Fruit fly (Drosophila melanogaster): Measurements from ENCODE around the gene Cubn.

The Cubn gene

DNA sequence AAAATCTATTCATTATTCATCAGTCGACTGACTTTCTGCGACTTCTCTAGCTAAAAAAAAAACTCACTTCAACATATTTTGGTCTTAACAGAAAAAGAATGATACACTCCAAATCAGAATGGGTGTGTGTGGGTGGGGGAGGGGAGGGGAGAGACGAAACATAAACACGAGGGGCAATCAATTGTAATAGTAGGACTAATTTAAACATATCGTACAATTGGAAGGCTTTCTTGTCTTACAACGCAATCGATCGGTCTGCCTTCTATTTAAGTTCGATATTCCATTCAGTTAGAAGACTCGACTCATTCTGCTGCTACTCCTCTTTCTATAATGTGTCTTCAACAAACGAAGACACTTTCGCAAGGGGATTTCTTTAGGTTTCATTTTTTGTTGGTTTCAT is 19.9 kb downstream of the Cubn start:
- no peak for TF ChIP-seq CG12768 (GFP tag; optimal IDR thresholded peaks at IDR 0.05)
- peak; percentile 53 for TF ChIP-seq tj (GFP tag; optimal IDR thresholded peaks at IDR 0.05)

DNA sequence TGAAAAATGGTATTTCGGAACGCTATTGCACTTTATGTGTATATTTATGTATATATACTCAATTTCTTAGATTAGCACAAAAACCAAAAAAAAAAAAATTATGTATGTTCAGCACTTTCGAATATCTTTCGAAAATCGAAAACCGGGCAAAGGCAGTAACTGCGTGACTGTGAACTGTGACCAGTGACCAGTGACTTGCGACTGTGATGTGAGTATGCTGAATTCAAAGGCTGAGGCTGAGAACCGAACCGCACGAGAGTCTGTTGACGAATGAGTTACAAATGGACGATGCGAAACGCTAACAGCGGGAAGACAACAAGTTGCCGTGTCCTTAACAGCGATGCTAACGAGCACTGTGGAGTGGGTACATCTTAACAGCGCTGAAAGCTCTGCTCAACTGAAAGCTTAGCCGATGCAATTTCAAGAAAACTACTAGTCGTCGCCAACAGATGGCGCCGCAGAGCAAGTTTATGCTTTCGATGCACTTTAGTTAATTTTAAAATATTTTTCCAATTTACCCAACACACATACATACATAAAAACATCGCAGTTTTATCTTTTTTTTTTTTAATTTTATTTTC is 20.5 kb downstream of the Cubn start, which contains the start of gene CG32700:
Gene CG32700, minus strand, starts transcription at position 274 of the 581 bp plus-strand sequence.
- peak; percentile 85 for TF ChIP-seq tj (GFP tag; optimal IDR thresholded peaks at IDR 0.05)
- TF ChIP-seq Mnt (GFP tag; optimal IDR thresholded peaks at IDR 0.05): no peak
- TF ChIP-seq bab1 (GFP tag; optimal IDR thresholded peaks at IDR 0.05): peak; percentile 0
- peak; percentile 16 for TF ChIP-seq CG7101 (tag; optimal IDR thresholded peaks at IDR 0.05)

DNA sequence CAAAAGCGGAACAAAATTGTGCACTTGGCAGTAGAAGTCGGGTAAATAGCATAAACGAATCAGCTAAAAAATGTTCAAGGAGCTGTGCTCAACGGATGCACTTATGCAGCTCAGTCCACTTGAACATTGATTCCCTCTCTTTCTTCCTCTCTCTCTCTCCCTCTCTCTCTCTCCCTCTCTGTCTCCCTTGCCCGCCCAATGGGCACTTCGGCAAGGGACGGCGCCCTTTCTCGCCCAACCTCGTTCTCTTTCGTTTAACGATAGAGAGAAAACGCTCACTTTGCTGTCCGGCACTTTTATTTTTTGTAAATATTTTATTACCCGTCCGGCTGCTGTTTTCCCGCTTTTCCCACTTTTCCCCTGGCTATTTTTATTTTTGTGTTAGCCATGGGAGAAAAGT is 26.7 kb downstream of the Cubn start:
- no peak for TF ChIP-seq ovo (GFP tag; optimal IDR thresholded peaks at IDR 0.05)
- TF ChIP-seq tj (GFP tag; optimal IDR thresholded peaks at IDR 0.05): no peak
- TF ChIP-seq CG11617 (GFP tag; optimal IDR thresholded peaks at IDR 0.05): no peak
- TF ChIP-seq cic (GFP tag; optimal IDR thresholded peaks at IDR 0.05): no peak
- TF ChIP-seq pad (GFP tag; optimal IDR thresholded peaks at IDR 0.05): no peak
- TF ChIP-seq toe (GFP tag; optimal IDR thresholded peaks at IDR 0.05): no peak
- TF ChIP-seq bab1 (GFP tag; optimal IDR thresholded peaks at IDR 0.05): no peak

DNA sequence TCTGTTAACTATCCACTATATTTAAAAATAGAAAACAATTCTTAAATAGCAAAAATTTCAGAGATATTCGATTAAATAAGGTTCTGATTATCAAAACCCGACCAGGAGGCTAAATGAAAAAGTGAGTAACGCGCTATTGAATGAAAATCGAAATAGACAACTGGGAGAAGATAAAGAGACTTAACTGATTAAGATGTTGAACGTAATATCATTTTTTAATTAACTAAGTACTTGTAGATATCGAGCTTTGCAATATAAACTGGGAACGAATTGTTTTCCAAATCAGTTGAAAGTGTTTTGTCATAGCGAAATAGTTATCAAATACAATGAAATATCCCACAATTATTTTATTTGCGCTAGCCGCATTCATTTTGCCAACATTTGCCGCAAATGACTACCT is 37.6 kb downstream of the Cubn start, which contains the start of gene CG34026:
Gene CG34026, plus strand, starts transcription at position 301 of the 400 bp plus-strand sequence.
- no peak for TF ChIP-seq CG7045 (GFP tag; optimal IDR thresholded peaks at IDR 0.05)
- no peak for TF ChIP-seq CG7101 (tag; optimal IDR thresholded peaks at IDR 0.05)
- TF ChIP-seq cic (GFP tag; optimal IDR thresholded peaks at IDR 0.05): no peak
- TF ChIP-seq tj (GFP tag; optimal IDR thresholded peaks at IDR 0.05): no peak
- TF ChIP-seq bab1 (GFP tag; optimal IDR thresholded peaks at IDR 0.05): no peak
- no peak for TF ChIP-seq Hr96 (GFP tag; optimal IDR thresholded peaks at IDR 0.05)
- TF ChIP-seq CG12768 (GFP tag; optimal IDR thresholded peaks at IDR 0.05): no peak
- TF ChIP-seq pad (GFP tag; optimal IDR thresholded peaks at IDR 0.05): no peak
- no peak for TF ChIP-seq Clk (GFP tag; optimal IDR thresholded peaks at IDR 0.05)
- TF ChIP-seq kay (GFP tag; ENCODE audit: borderline replicate concordance): no peak
- TF ChIP-seq CG14711 (tag; optimal IDR thresholded peaks at IDR 0.05): no peak
- no peak for TF ChIP-seq CG1620 (GFP tag; optimal IDR thresholded peaks at IDR 0.05)
- TF ChIP-seq CG11617 (GFP tag; optimal IDR thresholded peaks at IDR 0.05): no peak
- no peak for TF ChIP-seq ovo (GFP tag; optimal IDR thresholded peaks at IDR 0.05)
- TF ChIP-seq cnc (optimal IDR thresholded peaks at IDR 0.05): no peak
- no peak for TF ChIP-seq CG33017 (tag; optimal IDR thresholded peaks at IDR 0.05)
- TF ChIP-seq toe (GFP tag; optimal IDR thresholded peaks at IDR 0.05): no peak

DNA sequence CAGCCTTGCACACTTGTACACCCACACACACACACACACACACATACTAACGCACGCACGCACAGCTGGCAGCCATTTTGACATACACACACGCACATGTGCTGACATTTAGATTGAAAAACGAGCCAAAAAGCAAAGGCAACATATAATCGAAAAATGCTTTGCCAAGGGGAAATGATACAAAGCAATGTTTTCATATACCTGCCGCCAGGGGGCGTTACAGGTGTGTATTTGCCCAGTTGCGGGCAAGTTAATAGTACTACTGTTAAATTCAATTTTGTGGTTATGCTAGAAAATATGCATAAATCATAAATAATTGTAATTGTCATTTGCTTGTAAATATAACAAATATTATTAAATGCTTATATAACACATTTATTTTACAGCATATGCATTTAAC is 38.7 kb downstream of the Cubn start:
- TF ChIP-seq Clk (GFP tag; optimal IDR thresholded peaks at IDR 0.05): no peak
- TF ChIP-seq Mnt (GFP tag; optimal IDR thresholded peaks at IDR 0.05): no peak
- TF ChIP-seq CG5204 (GFP tag; optimal IDR thresholded peaks at IDR 0.05): no peak
- TF ChIP-seq toe (GFP tag; optimal IDR thresholded peaks at IDR 0.05): no peak
- no peak for TF ChIP-seq Crg-1 (GFP tag; optimal IDR thresholded peaks at IDR 0.05)
- TF ChIP-seq bab1 (GFP tag; optimal IDR thresholded peaks at IDR 0.05): no peak
- TF ChIP-seq CG1620 (GFP tag; optimal IDR thresholded peaks at IDR 0.05): no peak

DNA sequence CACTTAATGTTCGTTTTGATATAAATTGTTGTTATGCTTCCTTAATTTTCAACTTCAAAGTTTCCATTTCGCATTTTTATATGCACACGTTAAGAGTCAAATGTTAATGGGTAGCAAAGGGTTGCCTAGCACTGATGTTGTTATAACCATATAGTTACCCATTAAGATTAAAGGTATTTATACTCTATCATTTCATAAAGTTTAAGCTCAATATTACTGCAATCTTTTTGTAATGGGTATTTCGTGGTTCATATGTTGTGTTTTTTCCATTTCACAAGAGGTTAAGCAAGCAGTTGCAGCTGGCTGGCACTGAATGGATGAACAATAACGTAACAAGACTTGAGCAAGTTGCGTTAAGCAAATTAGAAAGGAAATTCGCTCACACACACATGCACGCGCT is 39.2 kb downstream of the Cubn start:
- TF ChIP-seq bab1 (GFP tag; optimal IDR thresholded peaks at IDR 0.05): no peak
- TF ChIP-seq CG5204 (GFP tag; optimal IDR thresholded peaks at IDR 0.05): no peak
- no peak for TF ChIP-seq CG14711 (tag; optimal IDR thresholded peaks at IDR 0.05)
- TF ChIP-seq CG7101 (tag; optimal IDR thresholded peaks at IDR 0.05): no peak
- no peak for TF ChIP-seq CG11617 (GFP tag; optimal IDR thresholded peaks at IDR 0.05)
- TF ChIP-seq CG1620 (GFP tag; optimal IDR thresholded peaks at IDR 0.05): no peak
- no peak for TF ChIP-seq kay (GFP tag; ENCODE audit: borderline replicate concordance)
- no peak for TF ChIP-seq pad (GFP tag; optimal IDR thresholded peaks at IDR 0.05)
- no peak for TF ChIP-seq tj (GFP tag; optimal IDR thresholded peaks at IDR 0.05)
- no peak for TF ChIP-seq toe (GFP tag; optimal IDR thresholded peaks at IDR 0.05)
- no peak for TF ChIP-seq ovo (GFP tag; optimal IDR thresholded peaks at IDR 0.05)
- TF ChIP-seq Clk (GFP tag; optimal IDR thresholded peaks at IDR 0.05): no peak
- no peak for TF ChIP-seq Crg-1 (GFP tag; optimal IDR thresholded peaks at IDR 0.05)
- TF ChIP-seq CG33017 (tag; optimal IDR thresholded peaks at IDR 0.05): no peak
- no peak for TF ChIP-seq Hr96 (GFP tag; optimal IDR thresholded peaks at IDR 0.05)
- TF ChIP-seq cic (GFP tag; optimal IDR thresholded peaks at IDR 0.05): no peak
- no peak for TF ChIP-seq Mnt (GFP tag; optimal IDR thresholded peaks at IDR 0.05)
- no peak for TF ChIP-seq CG7045 (GFP tag; optimal IDR thresholded peaks at IDR 0.05)
- no peak for TF ChIP-seq CG12768 (GFP tag; optimal IDR thresholded peaks at IDR 0.05)

DNA sequence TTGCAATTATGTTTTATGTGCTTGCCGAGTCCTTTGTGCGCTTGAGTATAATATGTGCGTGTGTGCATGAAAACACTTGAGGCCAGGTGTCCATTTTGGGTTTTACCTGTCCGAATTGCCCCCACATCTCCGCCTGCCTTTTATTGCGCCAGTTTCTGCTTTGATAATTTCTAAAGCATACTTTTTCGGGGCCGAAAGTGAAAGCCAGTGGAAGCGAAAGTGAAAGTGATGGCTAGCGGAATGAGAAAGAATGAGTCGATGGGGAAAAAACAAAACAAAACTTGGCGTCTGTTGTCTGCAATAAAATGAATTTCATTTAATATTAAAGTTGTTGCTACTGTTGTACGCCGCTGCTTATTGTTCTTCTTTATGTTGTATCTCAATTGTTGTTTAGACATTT is 47.6 kb downstream of the Cubn start:
- no peak for TF ChIP-seq CG1620 (GFP tag; optimal IDR thresholded peaks at IDR 0.05)
- TF ChIP-seq CG11617 (GFP tag; optimal IDR thresholded peaks at IDR 0.05): no peak
- no peak for TF ChIP-seq CG33017 (tag; optimal IDR thresholded peaks at IDR 0.05)
- no peak for TF ChIP-seq cic (GFP tag; optimal IDR thresholded peaks at IDR 0.05)
- no peak for TF ChIP-seq CG5204 (GFP tag; optimal IDR thresholded peaks at IDR 0.05)
- no peak for TF ChIP-seq Mnt (GFP tag; optimal IDR thresholded peaks at IDR 0.05)
- no peak for TF ChIP-seq ovo (GFP tag; optimal IDR thresholded peaks at IDR 0.05)
- TF ChIP-seq Crg-1 (GFP tag; optimal IDR thresholded peaks at IDR 0.05): no peak
- no peak for TF ChIP-seq pad (GFP tag; optimal IDR thresholded peaks at IDR 0.05)
- TF ChIP-seq Clk (GFP tag; optimal IDR thresholded peaks at IDR 0.05): no peak
- TF ChIP-seq bab1 (GFP tag; optimal IDR thresholded peaks at IDR 0.05): no peak
- TF ChIP-seq CG7045 (GFP tag; optimal IDR thresholded peaks at IDR 0.05): no peak
- TF ChIP-seq tj (GFP tag; optimal IDR thresholded peaks at IDR 0.05): no peak
- TF ChIP-seq kay (GFP tag; ENCODE audit: borderline replicate concordance): no peak
- no peak for TF ChIP-seq Hr96 (GFP tag; optimal IDR thresholded peaks at IDR 0.05)
- TF ChIP-seq CG7101 (tag; optimal IDR thresholded peaks at IDR 0.05): no peak
- no peak for TF ChIP-seq CG12768 (GFP tag; optimal IDR thresholded peaks at IDR 0.05)
